Worm (Caenorhabditis elegans): Measurements from ENCODE around the gene C24A8.5.

ce11 chrX:4377689-4378088, 49.0 kb upstream of the C24A8.5 start, which contains the start of gene R160.12:
- TF ChIP-seq nhr-11 (tag; optimal IDR thresholded peaks at IDR 0.05) (no peak), elt-2 (tag; optimal IDR thresholded peaks at IDR 0.05) (no peak)

All from whole organism, L1 larva.